Worm (Caenorhabditis elegans) whole organism, late embryonic: ENCODE data around the gene klp-3.

ENCODE experiments used
- ceh-19 ChIP-seq: fragments of 200-800 bp; sonication (Bioruptor generic); optimal IDR thresholded peaks from 2 replicates; lab custom pipeline; 2018; ENCODE audit warnings: mild to moderate bottlenecking, missing genetic modification characterization, missing compliant biosample characterization
- che-1 ChIP-seq: sonication (generic microtip); optimal IDR thresholded peaks from 2 replicates; lab custom pipeline; 2016; ENCODE audit warnings: mild to moderate bottlenecking, missing genetic modification characterization, missing compliant biosample characterization
- dve-1 ChIP-seq: sonication (generic microtip); optimal IDR thresholded peaks from 2 replicates; lab custom pipeline; 2017; ENCODE audit warnings: antibody characterized with exemption, mild to moderate bottlenecking, missing genetic modification characterization, missing compliant biosample characterization
- fkh-10 ChIP-seq: fragments of 150-350 bp; optimal IDR thresholded peaks from 2 replicates; lab custom pipeline; 2014; ENCODE audit warnings: missing biosample characterization, missing genetic modification reagents, missing genetic modification characterization
- hlh-30 ChIP-seq: sonication (generic microtip); optimal IDR thresholded peaks from 2 replicates; lab custom pipeline; 2017; ENCODE audit warnings: antibody characterized with exemption, missing genetic modification characterization, missing compliant biosample characterization; ENCODE audit not compliant: insufficient read depth
- lin-11 ChIP-seq: fragments of 200-800 bp; sonication (Bioruptor generic); optimal IDR thresholded peaks from 2 replicates; lab custom pipeline; 2018; ENCODE audit warnings: mild to moderate bottlenecking, missing genetic modification characterization, missing compliant biosample characterization
- madf-2 ChIP-seq: sonication (generic microtip); optimal IDR thresholded peaks from 2 replicates; lab custom pipeline; 2017; ENCODE audit warnings: missing genetic modification characterization, missing compliant biosample characterization
- pax-1 ChIP-seq: fragments of 150-350 bp; optimal IDR thresholded peaks from 2 replicates; lab custom pipeline; 2014; ENCODE audit warnings: missing biosample characterization, missing genetic modification characterization
- sdc-2 ChIP-seq: sonication (generic microtip); optimal IDR thresholded peaks from 2 replicates; lab custom pipeline; 2016; ENCODE audit warnings: missing genotype, missing genetic modification characterization, missing compliant biosample characterization
- tbx-2 ChIP-seq: sonication (generic microtip); optimal IDR thresholded peaks from 2 replicates; lab custom pipeline; 2016; ENCODE audit warnings: missing genetic modification characterization, missing compliant biosample characterization

ce11 chrII:7838661-7839060, 3.5 kb upstream of the klp-3 start:
- no peak for TF ChIP-seq pax-1
- no peak for TF ChIP-seq fkh-10 (GFP tag; lab: Kevin White, UChicago)
- no peak for TF ChIP-seq madf-2 (tag; lab: Kevin White, UChicago)
- no peak for TF ChIP-seq ceh-19 (GFP tag; lab: Kevin White, UChicago)
- no peak for TF ChIP-seq lin-11 (tag; lab: Kevin White, UChicago)
- TF ChIP-seq dve-1 (tag; lab: Kevin White, UChicago): no peak
- TF ChIP-seq hlh-30: no peak
- no peak for TF ChIP-seq sdc-2 (tag; lab: Kevin White, UChicago)
- TF ChIP-seq che-1 (tag; lab: Kevin White, UChicago): no peak
- no peak for TF ChIP-seq tbx-2 (tag; lab: Kevin White, UChicago)
